Worm (Caenorhabditis elegans): ENCODE data around the gene C40C9.3.

Gene C40C9.3

ce11 chrX:13653573-13653972 is 6.2 kb downstream of the C40C9.3 start (continued):
- TF ChIP-seq jun-1 (tag; optimal IDR thresholded peaks at IDR 0.05) (no peak), Y75B8A.6 (GFP tag; IDR thresholded peaks at IDR 0.05) (no peak), hlh-30 (tag; optimal IDR thresholded peaks at IDR 0.05; ENCODE audit: insufficient read depth) (peak; percentile 4), saeg-2 (GFP tag; IDR thresholded peaks at IDR 0.05) (no peak), ceh-28 (tag; optimal IDR thresholded peaks at IDR 0.05) (no peak), zip-11 (GFP tag; IDR thresholded peaks at IDR 0.05) (no peak), nhr-6 (tag; optimal IDR thresholded peaks at IDR 0.05) (peak; percentile 14), ZK546.5 (tag; optimal IDR thresholded peaks at IDR 0.05) (no peak), dmd-8 (GFP tag; IDR thresholded peaks at IDR 0.05) (peak; percentile 87), lin-39 (tag; optimal IDR thresholded peaks at IDR 0.05) (no peak), daf-19 (GFP tag; conservative IDR thresholded peaks at IDR 0.05) (peak; percentile 60; the same call in 1 of the 2 replicates), hlh-11 (tag; optimal IDR thresholded peaks at IDR 0.05) (no peak), D1046.2 (GFP tag; IDR thresholded peaks at IDR 0.05) (no peak), pha-4 (GFP tag; IDR thresholded peaks at IDR 0.05) (peak; percentile 70; the same call in 1 of the 2 replicates), pha-4 (tag; optimal IDR thresholded peaks at IDR 0.05) (no peak), lsy-2 (tag; optimal IDR thresholded peaks at IDR 0.05) (no peak), ctbp-1 (GFP tag; IDR thresholded peaks at IDR 0.05) (no peak), F37D6.2 (tag; optimal IDR thresholded peaks at IDR 0.05) (no peak), rbr-2 (tag; optimal IDR thresholded peaks at IDR 0.05) (peak; percentile 1), mes-2 (tag; optimal IDR thresholded peaks at IDR 0.05; ENCODE audit: poor library complexity, severe bottlenecking) (no peak), lin-1 (GFP tag; IDR thresholded peaks at IDR 0.05) (no peak), egl-27 (tag; optimal IDR thresholded peaks at IDR 0.05) (no peak), Y48G9A.11 (GFP tag; IDR thresholded peaks at IDR 0.05) (no peak), mdl-1 (tag; optimal IDR thresholded peaks at IDR 0.05) (no peak), madf-9 (GFP tag; conservative IDR thresholded peaks at IDR 0.05) (peak; percentile 63; the same call in 1 of the 2 replicates), aha-1 (tag) (no peak), snpc-1.2 (GFP tag; IDR thresholded peaks at IDR 0.05) (peak; percentile 83), nhr-237 (tag; optimal IDR thresholded peaks at IDR 0.05) (no peak), hmg-1.1 (GFP tag; IDR thresholded peaks at IDR 0.05) (peak; percentile 60), F10B5.3 (tag; optimal IDR thresholded peaks at IDR 0.05) (no peak), lim-7 (GFP tag; IDR thresholded peaks at IDR 0.05) (peak; percentile 84), ZK337.2 (GFP tag; IDR thresholded peaks at IDR 0.05) (peak; percentile 57; the same call in 1 of the 2 replicates), lin-15B (tag; optimal IDR thresholded peaks at IDR 0.05) (no peak), T20F7.1 (GFP tag; optimal IDR thresholded peaks at IDR 0.05) (peak; percentile 17), sdz-12 (GFP tag; optimal IDR thresholded peaks at IDR 0.05) (no peak), nhr-48 (tag; optimal IDR thresholded peaks at IDR 0.05) (peak; percentile 45), unc-130 (GFP tag; optimal IDR thresholded peaks at IDR 0.05) (peak; percentile 44), ces-1 (GFP tag; optimal IDR thresholded peaks at IDR 0.05) (no peak), mxl-2 (GFP tag; conservative IDR thresholded peaks at IDR 0.05) (no peak), ceh-82 (tag; optimal IDR thresholded peaks at IDR 0.05) (no peak), zip-2 (tag; optimal IDR thresholded peaks at IDR 0.05) (peak; percentile 13), pqm-1 (tag; optimal IDR thresholded peaks at IDR 0.05) (no peak), nhr-42 (GFP tag; IDR thresholded peaks at IDR 0.05) (no peak), Y105C5A.15 (GFP tag; IDR thresholded peaks at IDR 0.05) (no peak), nhr-77 (tag; optimal IDR thresholded peaks at IDR 0.05) (no peak), unc-62 (GFP tag; optimal IDR thresholded peaks at IDR 0.05 in 1 of 2) (no peak), unc-62 (tag; optimal IDR thresholded peaks at IDR 0.05) (no peak), mdt-29 (GFP tag; IDR thresholded peaks at IDR 0.05) (peak; percentile 67; the same call in 1 of the 2 replicates), spr-3 (GFP tag; optimal IDR thresholded peaks at IDR 0.05) (no peak), dpl-1 (GFP tag; optimal IDR thresholded peaks at IDR 0.05) (no peak), lin-13 (GFP tag; optimal IDR thresholded peaks at IDR 0.05) (no peak), ama-1 (optimal IDR thresholded peaks at IDR 0.05) (no peak), set-16 (GFP tag; IDR thresholded peaks at IDR 0.05) (no peak)

Measured in whole organism, L4 larva.